Worm (Caenorhabditis elegans) whole organism, L1 larva: ENCODE measurements around the gene R02F11.2.

Experiments used
- C04F5.9 ChIP-seq: sonication (generic microtip); optimal IDR thresholded peaks from 2 replicates; lab custom pipeline; 2016; ENCODE audit warnings: missing genetic modification characterization, missing compliant biosample characterization
- C16A3.4 ChIP-seq: fragments of 150-350 bp; optimal IDR thresholded peaks from 2 replicates; lab custom pipeline; 2014; ENCODE audit warnings: missing biosample characterization, missing genetic modification characterization
- C34B4.2 ChIP-seq: sonication (generic microtip); optimal IDR thresholded peaks from 2 replicates; lab custom pipeline; 2017; ENCODE audit warnings: mild to moderate bottlenecking, missing genetic modification characterization, missing compliant biosample characterization
- F16B12.6 ChIP-seq: fragments of 150-350 bp; optimal IDR thresholded peaks from 2 replicates; lab custom pipeline; 2014; ENCODE audit warnings: missing biosample characterization, missing genetic modification characterization
- aly-2 ChIP-seq: fragments of 150-350 bp; optimal IDR thresholded peaks from 2 replicates; lab custom pipeline; 2014; ENCODE audit warnings: missing biosample characterization, missing genetic modification characterization
- ama-1 ChIP-seq: fragments of 150-350 bp; optimal IDR thresholded peaks from 2 replicates; lab custom pipeline; 2014
- blmp-1 ChIP-seq: fragments of 150-350 bp; optimal IDR thresholded peaks from 2 replicates; lab custom pipeline; 2014; ENCODE audit warnings: missing biosample characterization, missing genetic modification characterization
- ceh-8 ChIP-seq: fragments of 200-800 bp; sonication (Bioruptor generic); optimal IDR thresholded peaks from 2 replicates; lab custom pipeline; 2018; ENCODE audit warnings: mild to moderate bottlenecking, missing genetic modification characterization, moderate library complexity, missing compliant biosample characterization
- ceh-88 ChIP-seq: fragments of 200-800 bp; sonication (Bioruptor generic); IDR thresholded peaks from 2 replicates; pipeline ENCODE4 v1.3.6; 2022; ENCODE audit warnings: missing genetic modification characterization, missing compliant biosample characterization
- ceh-90 ChIP-seq: sonication (generic microtip); optimal IDR thresholded peaks from 2 replicates; lab custom pipeline; 2016; ENCODE audit warnings: missing genetic modification characterization, missing compliant biosample characterization
- dsc-1 ChIP-seq: sonication (generic microtip); optimal IDR thresholded peaks from 2 replicates; lab custom pipeline; 2016; ENCODE audit warnings: mild to moderate bottlenecking, missing genetic modification characterization, missing compliant biosample characterization
- egl-13 ChIP-seq: sonication (generic microtip); optimal IDR thresholded peaks from 2 replicates; lab custom pipeline; 2016; ENCODE audit warnings: missing genotype, missing genetic modification reagents, missing genetic modification characterization, missing compliant biosample characterization
- elt-2 ChIP-seq: sonication (generic microtip); optimal IDR thresholded peaks from 2 replicates; lab custom pipeline; 2016; ENCODE audit warnings: missing genetic modification characterization, mild to moderate bottlenecking, inconsistent platforms, missing compliant biosample characterization, missing genetic modification reagents
- ets-5 ChIP-seq: fragments of 200-800 bp; sonication (Bioruptor generic); IDR thresholded peaks from 2 replicates; pipeline ENCODE4 v1.3.6; 2022; ENCODE audit warnings: missing genetic modification characterization, missing compliant biosample characterization
- fkh-10 ChIP-seq: sonication (generic microtip); optimal IDR thresholded peaks from 2 replicates; lab custom pipeline; 2017; ENCODE audit warnings: missing biosample characterization, missing genetic modification reagents, missing genetic modification characterization
- fkh-4 ChIP-seq: sonication (generic microtip); optimal IDR thresholded peaks from 2 replicates; lab custom pipeline; 2016; ENCODE audit warnings: missing compliant biosample characterization, missing genetic modification characterization, borderline replicate concordance
- fkh-8 ChIP-seq: sonication (generic microtip); optimal IDR thresholded peaks from 2 replicates; lab custom pipeline; 2016; ENCODE audit warnings: mild to moderate bottlenecking, missing genetic modification characterization, missing compliant biosample characterization
- hlh-4 ChIP-seq: sonication (generic microtip); optimal IDR thresholded peaks from 2 replicates; lab custom pipeline; 2016; ENCODE audit warnings: mild to moderate bottlenecking, missing genetic modification characterization, missing compliant biosample characterization
- irx-1 ChIP-seq: sonication (generic microtip); optimal IDR thresholded peaks from 2 replicates; lab custom pipeline; 2016; ENCODE audit warnings: missing genetic modification characterization, missing compliant biosample characterization
- jun-1 ChIP-seq: fragments of 150-350 bp; optimal IDR thresholded peaks from 2 replicates; lab custom pipeline; 2014; ENCODE audit warnings: missing biosample characterization, missing genetic modification reagents, missing genetic modification characterization
- lin-13 ChIP-seq: fragments of 150-350 bp; optimal IDR thresholded peaks from 2 replicates; lab custom pipeline; 2014; ENCODE audit warnings: missing biosample characterization, missing genetic modification reagents, missing genetic modification characterization
- lin-14 ChIP-seq: fragments of 200-800 bp; sonication (Bioruptor generic); optimal IDR thresholded peaks from 2 replicates; lab custom pipeline; 2018; ENCODE audit warnings: mild to moderate bottlenecking, missing genetic modification characterization, moderate library complexity, missing compliant biosample characterization
- lin-15B ChIP-seq: fragments of 150-350 bp; sonication (generic microtip); optimal IDR thresholded peaks from 3 replicates; lab custom pipeline; 2014; ENCODE audit warnings: missing biosample characterization, missing genetic modification characterization
- lin-35 ChIP-seq, 2 experiments: fragments of 150-350 bp; optimal IDR thresholded peaks; 2 replicates each; lab custom pipeline; 2014; ENCODE audit warnings: missing biosample characterization in 2 of 2, missing genetic modification characterization in 2 of 2, missing genetic modification reagents in 2 of 2
- lin-39 ChIP-seq: fragments of 150-350 bp; optimal IDR thresholded peaks from 2 replicates; lab custom pipeline; 2014; ENCODE audit warnings: missing biosample characterization, missing genetic modification reagents, missing genetic modification characterization
- lsy-2 ChIP-seq, 2 experiments: fragments of 150-350 bp; optimal IDR thresholded peaks; 2 replicates each; lab custom pipeline; 2014; ENCODE audit warnings: missing biosample characterization in 2 of 2, missing genetic modification characterization in 2 of 2
- mab-9 ChIP-seq: fragments of 200-800 bp; sonication (Bioruptor generic); IDR thresholded peaks from 2 replicates; pipeline ENCODE4 v1.3.6; 2022; ENCODE audit warnings: missing genetic modification reagents, missing genetic modification characterization, missing compliant biosample characterization
- mef-2 ChIP-seq: fragments of 150-350 bp; optimal IDR thresholded peaks from 2 replicates; lab custom pipeline; 2014; ENCODE audit warnings: missing biosample characterization, missing genetic modification characterization
- mep-1 ChIP-seq: fragments of 150-350 bp; optimal IDR thresholded peaks from 2 replicates; lab custom pipeline; 2014; ENCODE audit warnings: missing biosample characterization, missing genetic modification characterization
- nhr-11 ChIP-seq: fragments of 150-350 bp; optimal IDR thresholded peaks from 2 replicates; lab custom pipeline; 2014; ENCODE audit warnings: missing biosample characterization, missing genetic modification characterization
- nhr-12 ChIP-seq: sonication (generic microtip); optimal IDR thresholded peaks from 2 replicates; lab custom pipeline; 2017; ENCODE audit warnings: missing biosample characterization, missing genetic modification characterization
- nhr-19 ChIP-seq: fragments of 200-800 bp; sonication (Bioruptor generic); conservative IDR thresholded peaks from 2 replicates; pipeline ENCODE4 v1.3.6; 2022; ENCODE audit warnings: missing genetic modification characterization, missing compliant biosample characterization
- nhr-237 ChIP-seq: fragments of 150-350 bp; optimal IDR thresholded peaks from 2 replicates; lab custom pipeline; 2014; ENCODE audit warnings: missing biosample characterization, missing genetic modification characterization
- nhr-47 ChIP-seq: sonication (generic microtip); optimal IDR thresholded peaks from 2 replicates; lab custom pipeline; 2016; ENCODE audit warnings: mild to moderate bottlenecking, missing genetic modification characterization, moderate library complexity, missing compliant biosample characterization
- nhr-71 ChIP-seq: sonication (generic microtip); optimal IDR thresholded peaks from 2 replicates; lab custom pipeline; 2016; ENCODE audit warnings: mild to moderate bottlenecking, missing genetic modification characterization, moderate library complexity, missing compliant biosample characterization
- nhr-76 ChIP-seq: sonication (generic microtip); optimal IDR thresholded peaks from 2 replicates; lab custom pipeline; 2017; ENCODE audit warnings: missing biosample characterization, missing genetic modification characterization
- nhr-77 ChIP-seq: fragments of 150-350 bp; optimal IDR thresholded peaks from 2 replicates; lab custom pipeline; 2014; ENCODE audit warnings: missing biosample characterization, missing genetic modification characterization
- nhr-90 ChIP-seq: sonication (generic microtip); optimal IDR thresholded peaks from 2 replicates; lab custom pipeline; 2016; ENCODE audit warnings: mild to moderate bottlenecking, missing genetic modification characterization, missing compliant biosample characterization; ENCODE audit not compliant: poor library complexity
- pag-3 ChIP-seq: sonication (generic microtip); optimal IDR thresholded peaks from 2 replicates; lab custom pipeline; 2017; ENCODE audit warnings: missing genetic modification characterization, mild to moderate bottlenecking, missing compliant biosample characterization, antibody characterized with exemption, borderline replicate concordance; ENCODE audit not compliant: insufficient read depth
- pqm-1 ChIP-seq: sonication (generic microtip); optimal IDR thresholded peaks from 3 replicates; lab custom pipeline; 2017; ENCODE audit warnings: missing biosample characterization, missing genetic modification characterization
- rnt-1 ChIP-seq: sonication (generic microtip); optimal IDR thresholded peaks from 2 replicates; lab custom pipeline; 2016; ENCODE audit warnings: mild to moderate bottlenecking, missing genetic modification characterization, moderate library complexity, missing compliant biosample characterization
- skn-1 ChIP-seq: fragments of 150-350 bp; optimal IDR thresholded peaks from 2 replicates; lab custom pipeline; 2014; ENCODE audit warnings: missing biosample characterization, missing genetic modification characterization
- snu-23 ChIP-seq: sonication (generic microtip); optimal IDR thresholded peaks from 2 replicates; lab custom pipeline; 2016; ENCODE audit warnings: missing genetic modification characterization, missing compliant biosample characterization
- sox-4 ChIP-seq: sonication (generic microtip); optimal IDR thresholded peaks from 2 replicates; lab custom pipeline; 2016; ENCODE audit warnings: missing genetic modification characterization, missing compliant biosample characterization
- sup-37 ChIP-seq: fragments of 200-800 bp; sonication (Bioruptor generic); optimal IDR thresholded peaks from 2 replicates; lab custom pipeline; 2018; ENCODE audit warnings: mild to moderate bottlenecking, missing genetic modification characterization, missing compliant biosample characterization
- tbx-2 ChIP-seq: sonication (generic microtip); optimal IDR thresholded peaks from 2 replicates; lab custom pipeline; 2016; ENCODE audit warnings: missing genetic modification characterization, missing compliant biosample characterization
- tlp-1 ChIP-seq: fragments of 150-350 bp; optimal IDR thresholded peaks from 2 replicates; lab custom pipeline; 2014; ENCODE audit warnings: missing biosample characterization, missing genetic modification characterization
- unc-130 ChIP-seq: fragments of 150-350 bp; optimal IDR thresholded peaks from 2 replicates; lab custom pipeline; 2017; ENCODE audit warnings: missing biosample characterization, missing genetic modification characterization, inconsistent platforms
- unc-30 ChIP-seq: sonication (generic microtip); optimal IDR thresholded peaks from 2 replicates; lab custom pipeline; 2017; ENCODE audit warnings: missing biosample characterization, missing genetic modification characterization
- unc-98 ChIP-seq: fragments of 200-800 bp; sonication (Bioruptor generic); IDR thresholded peaks from 2 replicates; pipeline ENCODE4 v1.3.6; 2022; ENCODE audit warnings: missing genetic modification characterization, missing compliant biosample characterization
- vab-15 ChIP-seq: sonication (generic microtip); optimal IDR thresholded peaks from 2 replicates; lab custom pipeline; 2017; ENCODE audit warnings: missing genotype, mild to moderate bottlenecking, missing genetic modification characterization, missing compliant biosample characterization
- xbp-1 ChIP-seq: sonication (generic microtip); optimal IDR thresholded peaks from 2 replicates; lab custom pipeline; 2016; ENCODE audit warnings: missing genetic modification characterization, missing compliant biosample characterization
- zag-1 ChIP-seq: fragments of 150-350 bp; optimal IDR thresholded peaks from 2 replicates; lab custom pipeline; 2014; ENCODE audit warnings: missing biosample characterization, missing genetic modification characterization

The R02F11.2 gene

DNA sequence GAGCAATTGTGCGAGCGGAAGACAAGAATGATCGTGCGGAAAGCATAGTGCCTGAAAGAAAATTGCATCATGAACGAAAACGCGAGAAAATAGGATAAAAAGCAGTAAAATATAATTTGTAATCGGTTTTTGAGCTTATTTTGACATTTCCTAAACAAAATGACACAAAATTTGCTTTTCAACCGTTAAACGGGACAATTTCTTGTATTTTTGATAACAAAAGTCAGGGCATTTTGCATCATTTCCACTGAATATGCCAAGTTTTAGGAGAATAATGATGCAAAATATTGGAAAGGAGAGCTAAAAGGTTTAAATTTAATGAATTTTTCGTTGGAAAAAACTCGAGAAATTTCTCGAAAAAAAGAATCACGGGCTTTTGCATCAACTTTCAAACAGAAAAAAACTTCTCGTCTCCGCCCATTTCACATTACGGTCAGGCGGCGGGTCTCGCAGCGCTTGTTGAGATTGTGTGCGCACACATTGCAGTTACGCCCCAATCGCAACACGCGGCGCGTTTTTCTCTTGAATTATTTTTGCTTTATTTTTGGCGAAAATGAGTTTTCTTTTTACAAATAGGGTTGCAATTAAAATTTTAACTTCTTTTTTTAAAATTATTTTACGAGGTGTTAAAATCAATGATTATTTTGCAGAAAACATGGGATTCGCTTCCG lies 32.4 kb downstream of the R02F11.2 start, which contains the start of the genes hsp-6 and C37H5.5:
hsp-6 (minus strand) TSS at position 51 of the 671 bp plus-strand sequence.
C37H5.5 (plus strand) TSS at position 651 of the 671 bp plus-strand sequence.
- peak; percentile 25 for TF ChIP-seq nhr-237 (tag; lab: Kevin White, UChicago)
- TF ChIP-seq elt-2 (tag; lab: Kevin White, UChicago), result peak; percentile 14
- TF ChIP-seq nhr-12, result no peak
- TF ChIP-seq mef-2 (tag; lab: Kevin White, UChicago), result no peak
- TF ChIP-seq ceh-90 (tag; lab: Kevin White, UChicago), result no peak
- TF ChIP-seq dsc-1 (tag; lab: Kevin White, UChicago), result peak; percentile 42
- TF ChIP-seq unc-98 (GFP tag; lab: Robert Waterston, UW), result no peak
- TF ChIP-seq lin-13, result peak; percentile 72
- peak; percentile 79 for TF ChIP-seq tbx-2 (tag; lab: Kevin White, UChicago)
- TF ChIP-seq pag-3 (tag; lab: Kevin White, UChicago), result no peak
- TF ChIP-seq fkh-4 (tag; lab: Kevin White, UChicago), result no peak
- peak; percentile 84 for TF ChIP-seq rnt-1
- peak; percentile 91 for TF ChIP-seq nhr-71 (tag; lab: Kevin White, UChicago)
- TF ChIP-seq lin-14 (GFP tag; lab: Kevin White, UChicago), result no peak
- TF ChIP-seq unc-130 (tag; lab: Kevin White, UChicago), result peak; percentile 75
- TF ChIP-seq ceh-88, result no peak
- TF ChIP-seq ceh-8, result no peak
- no peak for TF ChIP-seq C04F5.9 (tag; lab: Kevin White, UChicago)
- peak; percentile 75 for TF ChIP-seq nhr-19
- TF ChIP-seq skn-1, result peak; percentile 92
- TF ChIP-seq blmp-1 (tag; lab: Kevin White, UChicago), result no peak
- TF ChIP-seq aly-2 (tag; lab: Kevin White, UChicago), result peak; percentile 68
- TF ChIP-seq F16B12.6 (tag; lab: Kevin White, UChicago), result peak; percentile 21
- TF ChIP-seq snu-23, result peak; percentile 92
- TF ChIP-seq nhr-90 (tag; lab: Kevin White, UChicago), result peak; percentile 79
- peak; percentile 20 for TF ChIP-seq lin-39 (tag; lab: Kevin White, UChicago)
- TF ChIP-seq xbp-1 (tag; lab: Kevin White, UChicago), result peak; percentile 72
- TF ChIP-seq vab-15, result no peak
- peak; percentile 78 for TF ChIP-seq lin-15B
- peak; percentile 78 for TF ChIP-seq fkh-8 (tag; lab: Kevin White, UChicago)
- peak; percentile 66 to 84 for TF ChIP-seq lin-35 (GFP tag; optimal IDR thresholded peaks at IDR 0.05; lab: Kevin White, UChicago)
- no peak for TF ChIP-seq zag-1
- TF ChIP-seq pqm-1 (tag; lab: Kevin White, UChicago), result no peak
- TF ChIP-seq egl-13 (tag; lab: Kevin White, UChicago), result peak; percentile 53
- TF ChIP-seq nhr-11 (tag; lab: Kevin White, UChicago), result no peak
- TF ChIP-seq nhr-76 (tag; lab: Kevin White, UChicago), result no peak
- TF ChIP-seq hlh-4 (tag; lab: Kevin White, UChicago), result no peak
- TF ChIP-seq jun-1, result peak; percentile 27
- TF ChIP-seq mep-1, result peak; percentile 83
- peak; percentile 55 for TF ChIP-seq irx-1
- TF ChIP-seq C34B4.2 (tag; lab: Kevin White, UChicago), result no peak
- no peak for TF ChIP-seq unc-30
- peak; percentile 87 for TF ChIP-seq C16A3.4 (tag; lab: Kevin White, UChicago)
- peak; percentile 19 for TF ChIP-seq ama-1 (lab: Kevin White, UChicago)
- peak; percentile 40 for TF ChIP-seq sox-4 (tag; lab: Kevin White, UChicago)
- TF ChIP-seq fkh-10 (GFP tag; lab: Kevin White, UChicago), result no peak
- TF ChIP-seq mab-9, result peak; percentile 18; the same call in 1 of the 2 replicates
- no peak for TF ChIP-seq sup-37 (GFP tag; lab: Kevin White, UChicago)
- no peak for TF ChIP-seq ets-5
- peak; percentile 83 for TF ChIP-seq nhr-47 (tag; lab: Kevin White, UChicago)
- no peak for TF ChIP-seq tlp-1 (tag; lab: Kevin White, UChicago)
- peak; percentile 55 for TF ChIP-seq nhr-77
- peak; percentile 87 to 95 for TF ChIP-seq lsy-2 (tag; optimal IDR thresholded peaks at IDR 0.05; lab: Kevin White, UChicago)
